Worm (Caenorhabditis elegans) whole organism, L3 larva: ENCODE measurements around the gene catp-4.

ENCODE experiments used
- ama-1 ChIP-seq: fragments of 150-350 bp; optimal IDR thresholded peaks from 2 replicates; lab custom pipeline; 2018
- ceh-82 ChIP-seq: fragments of 150-350 bp; optimal IDR thresholded peaks from 2 replicates; lab custom pipeline; 2014; ENCODE audit warnings: missing biosample characterization, missing genetic modification characterization
- ceh-9 ChIP-seq: sonication (generic microtip); optimal IDR thresholded peaks from 2 replicates; lab custom pipeline; 2018; ENCODE audit warnings: missing biosample characterization, missing genetic modification characterization
- fkh-10 ChIP-seq: sonication (generic microtip); optimal IDR thresholded peaks from 2 replicates; lab custom pipeline; 2017; ENCODE audit warnings: missing biosample characterization, missing genetic modification reagents, missing genetic modification characterization
- mml-1 ChIP-seq: fragments of 150-350 bp; sonication (generic microtip); optimal IDR thresholded peaks from 3 replicates; lab custom pipeline; 2014; ENCODE audit warnings: missing biosample characterization, missing genetic modification characterization
- nhr-11 ChIP-seq: fragments of 150-350 bp; optimal IDR thresholded peaks from 2 replicates; lab custom pipeline; 2014; ENCODE audit warnings: missing biosample characterization, missing genetic modification characterization
- nhr-237 ChIP-seq: fragments of 150-350 bp; optimal IDR thresholded peaks from 2 replicates; lab custom pipeline; 2014; ENCODE audit warnings: missing biosample characterization, missing genetic modification characterization
- pqm-1 ChIP-seq: fragments of 150-350 bp; optimal IDR thresholded peaks from 2 replicates; lab custom pipeline; 2017; ENCODE audit warnings: missing biosample characterization, missing genetic modification characterization, inconsistent platforms
- snpc-4 ChIP-seq: fragments of 150-350 bp; optimal IDR thresholded peaks from 2 replicates; lab custom pipeline; 2014; ENCODE audit warnings: missing biosample characterization, missing genetic modification characterization
- unc-62 ChIP-seq: fragments of 150-350 bp; sonication (generic microtip); optimal IDR thresholded peaks from 4 replicates; lab custom pipeline; 2014; ENCODE audit warnings: missing biosample characterization, missing genetic modification reagents, missing genetic modification characterization

ce11 chrII:14574790-14575189 lies 18.6 kb upstream of the catp-4 start:
- TF ChIP-seq mml-1 (tag; lab: Kevin White, UChicago) = no peak
- TF ChIP-seq nhr-237 = no peak
- TF ChIP-seq nhr-11 (tag; lab: Kevin White, UChicago) = no peak
- TF ChIP-seq unc-62 (GFP tag; lab: Kevin White, UChicago) = no peak
- no peak for TF ChIP-seq ama-1 (lab: Kevin White, UChicago)
- TF ChIP-seq fkh-10 (GFP tag; lab: Kevin White, UChicago) = no peak
- TF ChIP-seq ceh-82 = no peak
- no peak for TF ChIP-seq ceh-9 (tag; lab: Kevin White, UChicago)
- TF ChIP-seq snpc-4 (tag; lab: Kevin White, UChicago) = no peak
- no peak for TF ChIP-seq pqm-1 (tag; lab: Kevin White, UChicago)
